Fruit fly (Drosophila melanogaster) whole organism, embryonic: ENCODE results near the gene CG34348.

Experiments
- Antp ChIP-seq: fragments of 200-800 bp; sonication (Bioruptor generic); optimal IDR thresholded peaks from 3 replicates; lab custom pipeline; 2016; ENCODE audit warnings: missing biosample characterization, missing genetic modification characterization
- Atf3 ChIP-seq: fragments of 200-800 bp; sonication (Bioruptor generic); optimal IDR thresholded peaks from 3 replicates; lab custom pipeline; 2016; ENCODE audit warnings: missing biosample characterization, missing genetic modification characterization
- Awh ChIP-seq: fragments of 200-800 bp; sonication (Bioruptor generic); IDR thresholded peaks from 2 replicates; pipeline ENCODE4, ENCODE4 v1.3.6; 2022; ENCODE audit warnings: missing biosample characterization, missing genetic modification characterization
- CG10959 ChIP-seq: fragments of 200-800 bp; sonication (Bioruptor generic); IDR thresholded peaks from 2 replicates; pipeline ENCODE4 v1.3.6; 2022; ENCODE audit warnings: missing biosample characterization, missing genetic modification characterization
- CG11093 ChIP-seq: fragments of 200-800 bp; sonication (Bioruptor generic); IDR thresholded peaks from 3 replicates; pipeline ENCODE4 v1.3.6; 2022; ENCODE audit warnings: missing biosample characterization, missing genetic modification characterization
- CG13894 ChIP-seq: fragments of 200-800 bp; sonication (Bioruptor generic); optimal IDR thresholded peaks from 3 replicates; lab custom pipeline; 2018; ENCODE audit warnings: missing biosample characterization, mild to moderate bottlenecking, missing genetic modification characterization, moderate library complexity
- CG14050 ChIP-seq: fragments of 200-800 bp; sonication (Bioruptor generic); IDR thresholded peaks from 3 replicates; pipeline ENCODE4 v1.3.6; 2022; ENCODE audit warnings: missing biosample characterization, missing genetic modification characterization
- CG1602 ChIP-seq: fragments of 200-800 bp; sonication (Bioruptor generic); optimal IDR thresholded peaks from 3 replicates; lab custom pipeline; 2016; ENCODE audit warnings: missing biosample characterization, missing genetic modification characterization
- CG17328 ChIP-seq: fragments of 200-800 bp; sonication (Bioruptor generic); IDR thresholded peaks from 2 replicates; pipeline ENCODE4 v1.3.6; 2022; ENCODE audit warnings: missing biosample characterization, missing genetic modification characterization
- CG17385 ChIP-seq: fragments of 200-800 bp; sonication (Bioruptor generic); optimal IDR thresholded peaks from 3 replicates; lab custom pipeline; 2018; ENCODE audit warnings: missing biosample characterization, mild to moderate bottlenecking, missing genetic modification characterization
- CG31365 ChIP-seq: fragments of 200-800 bp; sonication (Bioruptor generic); optimal IDR thresholded peaks from 2 replicates; lab custom pipeline; 2018; ENCODE audit warnings: missing biosample characterization, mild to moderate bottlenecking, missing genetic modification characterization
- CG3726 ChIP-seq: fragments of 200-800 bp; sonication (Bioruptor generic); IDR thresholded peaks from 3 replicates; pipeline ENCODE4, ENCODE4 v1.3.6; 2022; ENCODE audit warnings: missing biosample characterization, missing genetic modification characterization
- CG4730 ChIP-seq: fragments of 200-800 bp; sonication (Bioruptor generic); IDR thresholded peaks from 2 replicates; pipeline ENCODE4 v1.3.6; 2022; ENCODE audit warnings: missing biosample characterization, missing genetic modification characterization
- CG5180 ChIP-seq: fragments of 200-800 bp; sonication (Bioruptor generic); optimal IDR thresholded peaks from 3 replicates; lab custom pipeline; 2017; ENCODE audit warnings: missing biosample characterization, missing genetic modification characterization, mild to moderate bottlenecking, moderate library complexity, missing genetic modification reagents
- CG6765 ChIP-seq: fragments of 200-800 bp; sonication (Bioruptor generic); optimal IDR thresholded peaks from 3 replicates; lab custom pipeline; 2017; ENCODE audit warnings: missing biosample characterization, mild to moderate bottlenecking, missing genetic modification characterization
- CTCF ChIP-seq: fragments of 200-800 bp; sonication (Bioruptor generic); optimal IDR thresholded peaks from 2 replicates; lab custom pipeline; 2017; ENCODE audit warnings: missing biosample characterization, mild to moderate bottlenecking, missing genetic modification characterization, moderate library complexity
- CrebB ChIP-seq: fragments of 200-800 bp; sonication (Bioruptor generic); optimal IDR thresholded peaks from 3 replicates; lab custom pipeline; 2018; ENCODE audit warnings: missing biosample characterization, mild to moderate bottlenecking, missing genetic modification characterization
- D19A ChIP-seq: fragments of 200-800 bp; optimal IDR thresholded peaks from 3 replicates; lab custom pipeline; 2019; ENCODE audit warnings: missing biosample characterization, mild to moderate bottlenecking, missing genetic modification characterization, moderate library complexity
- Dip2 ChIP-seq: fragments of 200-800 bp; sonication (Bioruptor generic); IDR thresholded peaks from 2 replicates; pipeline ENCODE4 v1.3.6; 2022; ENCODE audit warnings: missing biosample characterization, missing genetic modification characterization
- Doc2 ChIP-seq: fragments of 200-800 bp; sonication (Bioruptor generic); IDR thresholded peaks from 2 replicates; pipeline ENCODE4 v1.3.6; 2022; ENCODE audit warnings: missing biosample characterization, missing genetic modification characterization
- HmgD ChIP-seq: fragments of 200-800 bp; sonication (Bioruptor generic); optimal IDR thresholded peaks from 3 replicates; lab custom pipeline; 2016; ENCODE audit warnings: missing biosample characterization, missing genetic modification characterization
- Hmx ChIP-seq: fragments of 200-800 bp; sonication (Bioruptor generic); optimal IDR thresholded peaks from 2 replicates; lab custom pipeline; 2016; ENCODE audit warnings: missing biosample characterization, missing genetic modification characterization
- Meics ChIP-seq: fragments of 200-800 bp; sonication (Bioruptor generic); optimal IDR thresholded peaks from 2 replicates; lab custom pipeline; 2017; ENCODE audit warnings: missing biosample characterization, mild to moderate bottlenecking, missing genetic modification characterization
- NK7.1 ChIP-seq: fragments of 200-800 bp; sonication (Bioruptor generic); optimal IDR thresholded peaks from 3 replicates; lab custom pipeline; 2016; ENCODE audit warnings: missing biosample characterization, missing genetic modification characterization
- Oli ChIP-seq: fragments of 200-800 bp; sonication (Bioruptor generic); optimal IDR thresholded peaks from 2 replicates; lab custom pipeline; 2018; ENCODE audit warnings: missing biosample characterization, mild to moderate bottlenecking, missing genetic modification characterization, moderate library complexity
- Optix ChIP-seq: fragments of 200-800 bp; sonication (Bioruptor generic); IDR thresholded peaks from 3 replicates; pipeline ENCODE4 v1.3.6; 2022; ENCODE audit warnings: missing biosample characterization, missing genetic modification characterization
- Side ChIP-seq: fragments of 200-800 bp; sonication (Bioruptor generic); optimal IDR thresholded peaks from 2 replicates; lab custom pipeline; 2016; ENCODE audit warnings: missing biosample characterization, missing genetic modification characterization
- Spps ChIP-seq: fragments of 200-800 bp; sonication (Bioruptor generic); optimal IDR thresholded peaks from 2 replicates; lab custom pipeline; 2018; ENCODE audit warnings: missing biosample characterization, mild to moderate bottlenecking, missing genetic modification characterization
- Stat92E ChIP-seq, 3 experiments: fragments of >200 bp in 2 of 3; fragments of 200-800 bp in 1 of 3; sonication (Bioruptor generic) in 1 of 3; optimal IDR thresholded peaks; 2 replicates each; lab custom pipeline; 2017 to 2019; ENCODE audit warnings: missing biosample characterization in 3 of 3, missing genetic modification characterization in 3 of 3, mild to moderate bottlenecking in 1 of 3, moderate library complexity in 1 of 3
- Vsx1 ChIP-seq: fragments of 200-800 bp; sonication (Bioruptor generic); optimal IDR thresholded peaks from 2 replicates; lab custom pipeline; 2017; ENCODE audit warnings: missing biosample characterization, mild to moderate bottlenecking, missing genetic modification characterization, missing genetic modification reagents
- Xbp1 ChIP-seq: fragments of 200-800 bp; sonication (Bioruptor generic); optimal IDR thresholded peaks from 3 replicates; lab custom pipeline; 2016; ENCODE audit warnings: missing biosample characterization, mild to moderate bottlenecking, missing genetic modification characterization
- abd-A ChIP-seq: fragments of 200-800 bp; sonication (Bioruptor generic); optimal IDR thresholded peaks from 3 replicates; lab custom pipeline; 2019; ENCODE audit warnings: missing biosample characterization, mild to moderate bottlenecking, missing genetic modification characterization, moderate library complexity
- ac ChIP-seq: fragments of 200-800 bp; sonication (Bioruptor generic); optimal IDR thresholded peaks from 3 replicates; lab custom pipeline; 2017; ENCODE audit warnings: missing biosample characterization, mild to moderate bottlenecking, missing genetic modification characterization
- al ChIP-seq: fragments of 200-800 bp; sonication (Bioruptor generic); IDR thresholded peaks from 2 replicates; pipeline ENCODE4 v1.3.6; 2022; ENCODE audit warnings: missing biosample characterization, missing genetic modification characterization
- amos ChIP-seq: fragments of 200-800 bp; sonication (Bioruptor generic); IDR thresholded peaks from 2 replicates; pipeline ENCODE4 v1.3.6; 2022; ENCODE audit warnings: missing biosample characterization, missing genetic modification characterization; ENCODE audit not compliant: partially characterized antibody
- ash1 ChIP-seq: fragments of 200-800 bp; sonication (Bioruptor generic); optimal IDR thresholded peaks from 2 replicates; lab custom pipeline; 2018; ENCODE audit warnings: missing biosample characterization, mild to moderate bottlenecking, missing genetic modification characterization
- crc ChIP-seq: fragments of 200-800 bp; sonication (Bioruptor generic); optimal IDR thresholded peaks from 2 replicates; lab custom pipeline; 2016; ENCODE audit warnings: missing biosample characterization, missing genetic modification characterization
- exex ChIP-seq: fragments of 200-800 bp; sonication (Bioruptor generic); optimal IDR thresholded peaks from 4 replicates; lab custom pipeline; 2018; ENCODE audit warnings: missing biosample characterization, mild to moderate bottlenecking, missing genetic modification characterization, moderate library complexity
- gro ChIP-seq: fragments of 200-800 bp; sonication (Bioruptor generic); optimal IDR thresholded peaks from 2 replicates; lab custom pipeline; 2016; ENCODE audit warnings: missing biosample characterization, missing genetic modification characterization
- lilli ChIP-seq: fragments of 200-800 bp; sonication (Bioruptor generic); optimal IDR thresholded peaks from 3 replicates; lab custom pipeline; 2016; ENCODE audit warnings: missing biosample characterization, missing genetic modification characterization
- luna ChIP-seq: fragments of 200-800 bp; sonication (Bioruptor generic); optimal IDR thresholded peaks from 2 replicates; lab custom pipeline; 2016; ENCODE audit warnings: missing biosample characterization, missing genetic modification characterization
- mam ChIP-seq: fragments of 200-800 bp; sonication (Bioruptor generic); optimal IDR thresholded peaks from 3 replicates; lab custom pipeline; 2016; ENCODE audit warnings: missing biosample characterization, missing genetic modification characterization
- nmo ChIP-seq: fragments of 200-800 bp; sonication (Bioruptor generic); optimal IDR thresholded peaks from 2 replicates; lab custom pipeline; 2018; ENCODE audit warnings: missing biosample characterization, mild to moderate bottlenecking, missing genetic modification characterization, moderate library complexity
- rib ChIP-seq: fragments of 200-800 bp; sonication (Bioruptor generic); IDR thresholded peaks from 2 replicates; pipeline ENCODE4 v1.3.6; 2022; ENCODE audit warnings: missing biosample characterization, missing genetic modification characterization
- sc ChIP-seq, 3 experiments: fragments of >200 bp in 2 of 3; fragments of 200-800 bp in 1 of 3; sonication (Bioruptor generic) in 1 of 3; optimal IDR thresholded peaks; 2 replicates in 2 of 3; 3 replicates in 1 of 3; lab custom pipeline; 2017; ENCODE audit warnings: mild to moderate bottlenecking in 1 of 3, missing biosample characterization in 1 of 3, missing genetic modification characterization in 1 of 3, missing genetic modification reagents in 1 of 3
- tio ChIP-seq: fragments of 200-800 bp; sonication (Bioruptor generic); optimal IDR thresholded peaks from 2 replicates; lab custom pipeline; 2017; ENCODE audit warnings: missing biosample characterization, missing genetic modification characterization, inconsistent platforms
- tx ChIP-seq: fragments of 200-800 bp; sonication (Bioruptor generic); optimal IDR thresholded peaks from 2 replicates; lab custom pipeline; 2016; ENCODE audit warnings: missing biosample characterization, missing genetic modification characterization
- vnd ChIP-seq: fragments of 200-800 bp; sonication (Bioruptor generic); IDR thresholded peaks from 3 replicates; pipeline ENCODE4 v1.3.6; 2022; ENCODE audit warnings: missing biosample characterization, missing genetic modification characterization; ENCODE audit not compliant: partially characterized antibody
- wor ChIP-seq: fragments of 200-800 bp; sonication (Bioruptor generic); IDR thresholded peaks from 2 replicates; pipeline ENCODE4 v1.3.6; 2022; ENCODE audit warnings: missing biosample characterization, missing genetic modification characterization
- zfh2 ChIP-seq: fragments of 200-800 bp; sonication (Bioruptor generic); optimal IDR thresholded peaks from 2 replicates; lab custom pipeline; 2016; ENCODE audit warnings: missing biosample characterization, missing genetic modification characterization

The CG34348 gene

dm6 chrX:11338973-11339867 is 453 bp upstream of the CG34348 start (continued):
- peak; percentile 77 for TF ChIP-seq zfh2 (GFP tag; lab: Kevin White, UChicago)
- TF ChIP-seq exex (tag; lab: Kevin White, UChicago), result peak; percentile 14
- no peak for TF ChIP-seq CG17328 (GFP tag; lab: Robert Waterston, UW)
- TF ChIP-seq CG31365, result no peak
- TF ChIP-seq luna (GFP tag; lab: Kevin White, UChicago), result no peak
- TF ChIP-seq amos (GFP tag; lab: Robert Waterston, UW), result peak; percentile 91
- TF ChIP-seq HmgD (GFP tag; lab: Kevin White, UChicago), result peak; percentile 85
- peak; percentile 75 for TF ChIP-seq lilli (GFP tag; lab: Kevin White, UChicago)
- TF ChIP-seq Side (GFP tag; lab: Kevin White, UChicago), result peak; percentile 54
- no peak for TF ChIP-seq Awh (GFP tag; lab: Robert Waterston, UW)
- TF ChIP-seq ash1, result no peak
- TF ChIP-seq nmo (GFP tag; lab: Kevin White, UChicago), result peak; percentile 45
- peak; percentile 9 for TF ChIP-seq crc (GFP tag; lab: Kevin White, UChicago)
- no peak for TF ChIP-seq sc (optimal IDR thresholded peaks at IDR 0.05; lab: Kevin White, UChicago)
- TF ChIP-seq sc (GFP tag; optimal IDR thresholded peaks at IDR 0.05; lab: Kevin White, UChicago), result no peak
- no peak for TF ChIP-seq Spps
- TF ChIP-seq abd-A (tag; lab: Kevin White, UChicago), result peak; percentile 35
- TF ChIP-seq wor, result no peak
- TF ChIP-seq rib (GFP tag; lab: Robert Waterston, UW), result no peak
- peak; percentile 4 for TF ChIP-seq tio (GFP tag; lab: Kevin White, UChicago)
- TF ChIP-seq CG5180 (GFP tag; lab: Kevin White, UChicago), result no peak
- no peak for TF ChIP-seq ac (GFP tag; lab: Kevin White, UChicago)
- TF ChIP-seq Oli (tag; lab: Kevin White, UChicago), result no peak
- no peak for TF ChIP-seq CG4730 (GFP tag; lab: Robert Waterston, UW)
- TF ChIP-seq Dip2, result no peak
- peak; percentile 68 for TF ChIP-seq mam (GFP tag; lab: Kevin White, UChicago)
- TF ChIP-seq CG11093 (GFP tag; lab: Robert Waterston, UW), result no peak
- no peak for TF ChIP-seq CG1602 (GFP tag; lab: Kevin White, UChicago)
- TF ChIP-seq CG17385 (GFP tag; lab: Kevin White, UChicago), result peak; percentile 14
- TF ChIP-seq NK7.1 (GFP tag; lab: Kevin White, UChicago), result peak; percentile 24
- no peak for TF ChIP-seq CrebB (tag; lab: Kevin White, UChicago)
- no peak for TF ChIP-seq Hmx (GFP tag; lab: Kevin White, UChicago)
- peak; percentile 23 for TF ChIP-seq gro (GFP tag; lab: Kevin White, UChicago)
- peak; percentile 48 for TF ChIP-seq tx (GFP tag; lab: Kevin White, UChicago)
- no peak for TF ChIP-seq CG14050 (GFP tag; lab: Robert Waterston, UW)
- peak in 1 of 3 experiments; percentile 12 for TF ChIP-seq Stat92E (GFP tag; optimal IDR thresholded peaks at IDR 0.05; lab: Kevin White, UChicago)
- peak; percentile 30 for TF ChIP-seq CG13894 (tag; lab: Kevin White, UChicago)
- TF ChIP-seq Doc2, result no peak
- no peak for TF ChIP-seq CG6765
- peak; percentile 76 for TF ChIP-seq Antp (GFP tag; lab: Kevin White, UChicago)
- peak; percentile 39 for TF ChIP-seq Meics (GFP tag; lab: Kevin White, UChicago)
- TF ChIP-seq Vsx1 (GFP tag; lab: Kevin White, UChicago), result no peak
- no peak for TF ChIP-seq Optix (GFP tag; lab: Robert Waterston, UW)
- peak; percentile 35 for TF ChIP-seq Xbp1 (GFP tag; lab: Kevin White, UChicago)
- TF ChIP-seq CG3726 (GFP tag; lab: Robert Waterston, UW), result no peak
- TF ChIP-seq al (GFP tag; lab: Robert Waterston, UW), result peak; percentile 49
- no peak for TF ChIP-seq CTCF (GFP tag; lab: Kevin White, UChicago)
- TF ChIP-seq vnd (GFP tag; lab: Robert Waterston, UW), result peak; percentile 91
- no peak for TF ChIP-seq D19A
- TF ChIP-seq CG10959 (GFP tag; lab: Robert Waterston, UW), result no peak
- TF ChIP-seq Atf3, result peak; percentile 52
